Worm (Caenorhabditis elegans): Measurements from ENCODE around the gene C14C6.8.

DNA sequence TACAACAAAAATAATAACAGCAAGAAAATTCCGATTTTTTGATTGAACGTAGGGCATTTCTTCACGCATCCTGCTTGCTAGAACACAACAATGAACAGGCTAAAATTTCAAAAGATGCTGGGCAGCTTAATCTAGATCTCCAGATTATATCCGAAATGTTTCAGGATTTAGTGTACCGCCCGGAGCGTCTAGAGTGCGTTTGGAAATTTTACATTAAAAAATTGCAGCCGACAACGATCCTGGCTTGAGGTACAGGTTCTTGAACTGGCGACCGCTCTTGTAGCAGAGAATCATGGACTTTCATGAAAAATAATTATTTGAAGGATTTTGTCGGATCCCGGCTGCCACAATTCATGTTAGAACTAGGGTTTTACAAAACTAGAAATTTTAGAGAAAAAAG, 5.0 kb downstream of the C14C6.8 start, which contains the start of gene C14C6.6:
- no peak for TF ChIP-seq lin-11 (tag; optimal IDR thresholded peaks at IDR 0.05)
- no peak for TF ChIP-seq ahr-1 (tag; optimal IDR thresholded peaks at IDR 0.05)
- no peak for TF ChIP-seq ceh-34 (tag; optimal IDR thresholded peaks at IDR 0.05)
- no peak for TF ChIP-seq ama-1 (optimal IDR thresholded peaks at IDR 0.05)
- TF ChIP-seq nhr-11 (tag; optimal IDR thresholded peaks at IDR 0.05), result no peak
